Fruit fly (Drosophila melanogaster): ENCODE results near the gene CG16888.

The CG16888 gene

dm6 chr2L:13780109-13780947, 32.7 kb downstream of the CG16888 start, which contains the start of the genes CG9008 and p38b:
CG9008 (minus strand) TSS chr2L:13780165.
p38b (plus strand) TSS chr2L:13780689.
- no peak for TF ChIP-seq CG8478 (optimal IDR thresholded peaks at IDR 0.05)
- TF ChIP-seq Dll (optimal IDR thresholded peaks at IDR 0.05): no peak
- no peak for TF ChIP-seq EcR (GFP tag; optimal IDR thresholded peaks at IDR 0.05)
- TF ChIP-seq psq (optimal IDR thresholded peaks at IDR 0.05): no peak
- TF ChIP-seq usp (GFP tag; optimal IDR thresholded peaks at IDR 0.05): no peak
- no peak for TF ChIP-seq pan (optimal IDR thresholded peaks at IDR 0.05)

DNA sequence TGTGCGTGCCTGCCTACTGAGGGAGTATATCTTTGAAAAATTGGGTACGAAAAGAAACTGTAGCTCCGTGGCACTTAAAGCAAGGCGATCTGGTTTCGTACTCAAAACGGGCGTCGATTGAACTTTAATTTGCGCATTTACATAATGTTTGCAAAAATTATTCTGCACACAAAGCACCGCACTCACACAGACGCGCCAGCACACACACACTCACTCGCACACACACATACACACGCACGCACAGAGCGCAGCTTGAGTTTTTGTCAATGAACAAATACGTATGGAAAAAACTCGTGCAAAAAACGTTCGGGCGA, 33.3 kb downstream of the CG16888 start:
- TF ChIP-seq EcR (GFP tag; optimal IDR thresholded peaks at IDR 0.05) (no peak), CG8478 (optimal IDR thresholded peaks at IDR 0.05) (no peak), Dll (optimal IDR thresholded peaks at IDR 0.05) (no peak)

DNA sequence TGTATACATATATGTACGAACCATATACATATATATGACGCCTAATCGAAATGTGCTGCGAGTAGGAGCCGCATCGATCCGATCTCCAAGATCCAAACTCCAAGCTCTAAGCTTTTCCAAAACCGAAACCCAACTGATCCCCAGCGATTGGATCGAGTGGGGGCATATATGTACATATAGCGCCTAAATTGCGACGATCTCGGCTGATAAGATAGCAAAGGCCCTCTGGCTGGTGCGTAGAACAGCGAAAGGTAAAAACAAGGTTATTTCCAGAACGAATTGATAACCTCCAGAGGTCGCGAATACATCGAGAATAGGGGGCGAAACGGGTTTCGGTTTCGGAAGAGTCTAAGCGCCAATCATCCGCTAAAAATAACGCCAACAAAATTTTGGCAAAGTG, 33.9 kb downstream of the CG16888 start:
- TF ChIP-seq pan (optimal IDR thresholded peaks at IDR 0.05) (no peak), Dll (optimal IDR thresholded peaks at IDR 0.05) (no peak), CG8478 (optimal IDR thresholded peaks at IDR 0.05) (no peak), EcR (GFP tag; optimal IDR thresholded peaks at IDR 0.05) (no peak), psq (optimal IDR thresholded peaks at IDR 0.05) (no peak), usp (GFP tag; optimal IDR thresholded peaks at IDR 0.05) (no peak)

dm6 chr2L:13778648-13779047, 34.4 kb downstream of the CG16888 start:
- no peak for TF ChIP-seq psq (optimal IDR thresholded peaks at IDR 0.05)
- TF ChIP-seq Dll (optimal IDR thresholded peaks at IDR 0.05): no peak
- TF ChIP-seq EcR (GFP tag; optimal IDR thresholded peaks at IDR 0.05): no peak
- no peak for TF ChIP-seq usp (GFP tag; optimal IDR thresholded peaks at IDR 0.05)
- TF ChIP-seq CG8478 (optimal IDR thresholded peaks at IDR 0.05): no peak
- TF ChIP-seq pan (optimal IDR thresholded peaks at IDR 0.05): no peak

DNA sequence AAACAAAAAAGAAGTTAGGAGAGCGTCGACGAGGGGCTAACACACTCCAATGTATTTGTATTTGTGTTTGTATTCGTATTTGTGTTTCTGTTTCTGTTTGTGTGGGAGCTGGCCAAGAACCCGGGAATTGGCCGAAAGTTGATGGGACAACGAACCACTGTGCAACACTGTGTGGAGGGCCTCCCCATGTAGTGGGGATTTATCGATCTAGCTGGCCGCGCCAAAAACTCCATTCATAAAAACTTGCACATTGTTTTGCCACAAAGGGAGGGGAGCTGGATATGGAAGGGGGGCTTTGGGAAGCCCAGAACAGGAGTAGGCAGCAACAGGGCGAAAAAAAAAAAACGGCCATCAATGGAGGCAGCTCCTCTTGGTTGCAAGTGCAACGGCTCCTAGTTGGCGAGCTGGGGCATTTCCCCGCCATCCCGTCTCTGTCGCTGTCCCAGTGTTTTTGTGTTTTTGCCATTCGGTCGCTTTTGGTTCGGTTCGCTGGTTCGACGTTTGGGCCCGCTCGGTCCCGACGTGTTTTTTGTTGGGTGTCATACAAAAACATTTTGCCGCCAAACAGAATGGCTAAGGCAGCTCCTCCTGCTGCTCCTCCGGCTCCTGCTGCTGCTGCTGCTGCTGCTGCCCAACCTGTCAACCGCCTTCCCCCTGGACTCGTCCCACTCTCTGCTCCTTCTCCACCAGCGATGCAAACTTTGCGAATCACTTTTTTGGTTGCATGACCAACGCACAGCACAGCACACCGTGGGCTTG, 35.9 kb downstream of the CG16888 start:
- TF ChIP-seq pan (optimal IDR thresholded peaks at IDR 0.05): no peak
- no peak for TF ChIP-seq psq (optimal IDR thresholded peaks at IDR 0.05)
- TF ChIP-seq Dll (optimal IDR thresholded peaks at IDR 0.05): no peak
- TF ChIP-seq EcR (GFP tag; optimal IDR thresholded peaks at IDR 0.05): no peak
- TF ChIP-seq CG8478 (optimal IDR thresholded peaks at IDR 0.05): no peak
- TF ChIP-seq usp (GFP tag; optimal IDR thresholded peaks at IDR 0.05): no peak

DNA sequence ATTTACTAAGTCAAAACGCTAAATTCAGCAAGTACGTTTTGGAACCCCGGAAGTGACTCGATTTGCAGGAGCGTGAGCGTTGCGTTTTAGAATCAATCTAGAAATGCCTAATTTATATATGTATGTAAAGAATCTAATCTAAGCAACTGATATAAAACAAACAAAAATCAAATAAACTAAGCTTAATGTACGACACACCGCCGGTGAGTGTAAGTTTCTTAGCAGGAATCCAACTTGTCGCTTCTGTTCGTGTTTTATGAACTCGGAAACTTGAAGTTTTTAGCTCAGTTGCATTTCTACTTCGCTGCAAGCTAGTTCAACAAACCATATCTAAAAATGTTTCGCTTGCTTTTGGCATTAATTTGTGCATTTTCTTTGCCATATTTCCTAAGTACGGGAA, 39.4 kb downstream of the CG16888 start, which contains the start of gene CG43376:
TSS of gene CG43376 (plus strand) at position 301 of the 400 bp plus-strand sequence.
- TF ChIP-seq usp (GFP tag; optimal IDR thresholded peaks at IDR 0.05) (no peak), pan (optimal IDR thresholded peaks at IDR 0.05) (no peak), EcR (GFP tag; optimal IDR thresholded peaks at IDR 0.05) (no peak), CG8478 (optimal IDR thresholded peaks at IDR 0.05) (no peak), Dll (optimal IDR thresholded peaks at IDR 0.05) (no peak), psq (optimal IDR thresholded peaks at IDR 0.05) (no peak)

dm6 chr2L:13770884-13771283, 42.2 kb downstream of the CG16888 start:
- TF ChIP-seq psq (optimal IDR thresholded peaks at IDR 0.05) (no peak), CG8478 (optimal IDR thresholded peaks at IDR 0.05) (no peak)

dm6 chr2L:13763144-13763543, 49.9 kb downstream of the CG16888 start:
- no peak for TF ChIP-seq EcR (GFP tag; optimal IDR thresholded peaks at IDR 0.05)
- TF ChIP-seq Dll (optimal IDR thresholded peaks at IDR 0.05): no peak
- no peak for TF ChIP-seq usp (GFP tag; optimal IDR thresholded peaks at IDR 0.05)
- TF ChIP-seq pan (optimal IDR thresholded peaks at IDR 0.05): no peak
- no peak for TF ChIP-seq CG8478 (optimal IDR thresholded peaks at IDR 0.05)
- TF ChIP-seq psq (optimal IDR thresholded peaks at IDR 0.05): no peak

Data from whole organism.